Worm (Caenorhabditis elegans): ENCODE data around the gene F44F4.15.
"Not testable (repeated sequence)": the region's sequence is repeated elsewhere in the genome, so short reads cannot be mapped to it uniquely, and the experiment has no call there.

Gene F44F4.15

DNA sequence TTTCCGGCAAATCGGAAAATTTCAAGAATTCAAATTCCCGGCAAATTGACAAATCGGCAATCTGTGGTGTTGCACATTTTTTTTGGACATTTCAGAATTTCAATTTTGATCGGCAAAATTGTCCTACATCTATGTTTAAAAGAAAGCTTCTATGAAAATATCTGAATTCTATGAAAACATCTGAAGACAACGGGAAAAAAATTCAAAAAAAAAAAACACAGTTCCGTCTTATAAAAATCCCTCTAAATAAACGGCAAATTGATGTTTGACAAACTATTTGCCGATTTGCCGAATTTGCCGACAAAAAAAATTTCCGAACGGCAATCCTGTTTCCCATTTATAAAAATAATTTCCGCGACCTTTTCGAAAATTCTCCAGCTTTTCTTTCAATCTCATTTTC is at the start of gene F44F4.15:
F44F4.15 (plus strand) TSS at position 301 of the 400 bp plus-strand sequence.
- no peak for TF ChIP-seq unc-62 (GFP tag; optimal IDR thresholded peaks at IDR 0.05)

DNA sequence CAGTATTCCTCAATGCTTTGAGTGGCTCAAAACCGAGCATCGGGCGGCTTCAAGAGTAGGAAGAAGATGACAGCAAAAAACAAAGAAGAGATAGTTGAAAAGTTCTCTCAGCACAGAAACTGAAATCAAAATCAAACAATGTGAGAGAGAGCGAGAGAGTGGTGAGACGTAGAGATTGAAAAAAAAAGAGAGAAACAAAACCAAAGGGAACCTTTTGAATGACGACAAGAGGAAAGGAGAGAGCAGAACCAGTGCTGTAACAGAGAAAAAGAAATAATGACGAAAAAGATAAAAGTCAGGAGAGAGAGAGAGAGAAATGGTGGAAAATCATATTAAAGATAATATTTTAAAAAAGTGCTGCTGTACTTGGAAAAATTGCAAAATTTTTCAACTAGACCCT is 47.2 kb upstream of the F44F4.15 start:
- TF ChIP-seq unc-62 (GFP tag; optimal IDR thresholded peaks at IDR 0.05): no peak

DNA sequence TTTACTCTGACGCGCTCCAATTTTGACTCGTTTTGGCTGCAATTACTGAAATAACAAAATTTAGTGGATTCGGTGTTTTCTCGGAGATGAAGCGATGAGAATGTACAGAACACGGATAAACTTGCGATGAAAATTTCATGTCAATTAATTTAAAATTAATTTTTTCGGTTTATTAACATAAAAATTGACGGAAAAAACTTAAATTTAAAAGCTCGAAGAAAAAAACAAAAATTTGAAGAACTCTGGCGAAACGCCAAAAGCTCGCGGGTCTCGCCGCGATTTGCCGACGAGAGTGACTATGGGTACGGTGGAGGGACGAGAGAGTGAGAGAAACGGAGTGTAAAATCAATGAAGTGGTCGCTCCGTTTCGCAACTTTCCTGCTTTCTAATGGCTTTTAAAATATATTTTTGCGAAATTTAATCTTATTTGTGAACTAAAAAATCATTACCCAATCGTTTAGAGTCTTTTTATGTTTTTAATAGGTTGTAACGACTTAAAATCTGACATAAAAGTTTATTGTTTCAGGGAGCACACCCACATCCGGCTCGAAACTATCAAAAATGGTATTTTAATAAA is 45.7 kb upstream of the F44F4.15 start, which contains the start of the genes gmps-1 and cap-2:
gmps-1 (minus strand) TSS at position 51 of the 577 bp plus-strand sequence.
cap-2 (plus strand) TSS at position 527 of the 577 bp plus-strand sequence.
- no peak for TF ChIP-seq unc-62 (GFP tag; optimal IDR thresholded peaks at IDR 0.05)

DNA sequence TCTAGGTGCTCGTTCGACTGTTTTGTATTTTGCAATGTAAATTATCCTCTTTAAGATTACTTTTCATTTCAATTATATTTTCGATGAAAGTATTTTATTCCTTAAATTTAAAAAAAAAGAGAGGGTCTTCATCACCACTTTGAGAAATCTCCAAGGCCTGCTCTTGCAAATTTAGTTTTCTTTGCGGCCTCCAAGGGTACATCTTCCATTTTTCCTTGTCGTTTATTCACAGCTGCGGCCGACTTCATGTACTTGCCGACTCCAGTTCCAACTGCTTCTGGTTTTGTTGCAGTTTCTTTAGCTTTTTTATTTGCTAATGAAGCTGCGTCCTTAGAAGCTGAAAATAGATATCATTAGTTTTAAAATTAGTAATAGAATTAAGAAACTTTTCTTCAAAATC is 43.8 kb upstream of the F44F4.15 start:
- no peak for TF ChIP-seq unc-62 (GFP tag; optimal IDR thresholded peaks at IDR 0.05)

DNA sequence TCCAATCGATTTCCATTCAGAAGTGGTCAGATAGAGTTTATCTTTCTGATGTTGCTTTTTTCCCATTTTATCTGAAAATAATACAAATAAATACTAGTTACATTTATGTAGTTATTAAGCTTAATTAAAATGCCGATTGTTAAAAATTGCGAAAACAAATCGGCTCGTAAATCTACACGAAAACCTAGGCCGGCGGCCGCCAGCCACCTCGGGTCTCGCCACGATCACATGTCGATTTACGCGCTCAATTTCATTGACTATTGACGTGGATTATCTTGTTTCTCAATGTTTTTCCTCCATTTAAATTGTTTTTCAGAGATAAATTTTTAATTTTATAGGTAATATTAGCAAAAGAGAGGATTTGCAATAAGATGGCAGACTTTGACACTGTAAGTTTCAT is 41.9 kb upstream of the F44F4.15 start, which contains the start of the genes cyn-4 and copz-1:
cyn-4 (minus strand) TSS at position 71 of the 400 bp plus-strand sequence.
copz-1 (plus strand) TSS at position 339 of the 400 bp plus-strand sequence.
- TF ChIP-seq unc-62 (GFP tag; optimal IDR thresholded peaks at IDR 0.05): no peak

DNA sequence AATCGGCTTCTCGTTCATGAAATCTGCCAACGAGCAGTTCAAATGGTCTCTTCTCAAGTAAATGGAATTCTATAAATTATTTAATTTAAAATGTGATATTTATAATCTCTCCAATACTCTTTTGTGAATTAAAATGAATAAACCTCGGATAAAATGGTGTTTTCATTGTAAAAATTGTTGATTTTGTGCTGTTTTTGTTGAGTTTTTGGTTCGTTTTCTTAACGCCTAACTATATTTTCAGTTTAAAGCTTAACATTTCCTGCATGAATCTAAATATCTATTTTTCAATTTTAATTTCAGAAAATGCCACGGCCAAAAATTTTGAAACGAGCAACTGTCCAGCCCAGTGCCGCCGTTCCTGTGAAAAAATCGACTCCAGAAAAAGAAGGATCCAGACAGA is 40.8 kb upstream of the F44F4.15 start, which contains the start of gene orc-2:
orc-2 (plus strand) TSS at position 301 of the 400 bp plus-strand sequence.
- no peak for TF ChIP-seq unc-62 (GFP tag; optimal IDR thresholded peaks at IDR 0.05)

DNA sequence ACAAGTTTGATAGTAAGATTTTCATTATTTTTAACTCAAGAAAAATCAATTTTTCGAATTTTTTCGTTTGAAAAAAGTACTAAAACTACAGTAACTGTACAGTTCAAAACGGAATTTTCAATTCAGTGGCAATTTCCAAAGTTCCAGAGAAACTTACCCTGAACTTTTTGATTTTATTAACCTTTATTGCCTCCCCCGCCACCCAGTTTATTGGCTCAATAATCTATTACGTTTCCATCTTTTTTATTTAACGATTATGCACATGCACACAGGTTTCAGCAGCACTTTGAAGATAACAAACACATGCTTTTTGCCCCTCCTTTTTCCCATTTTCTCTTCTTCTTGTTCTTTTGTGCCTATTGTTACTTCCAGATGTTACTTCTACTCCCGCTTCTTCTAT is 33.8 kb upstream of the F44F4.15 start, which contains the start of gene lurp-1:
lurp-1 (plus strand) TSS at position 301 of the 400 bp plus-strand sequence.
- TF ChIP-seq unc-62 (GFP tag; optimal IDR thresholded peaks at IDR 0.05): no peak

DNA sequence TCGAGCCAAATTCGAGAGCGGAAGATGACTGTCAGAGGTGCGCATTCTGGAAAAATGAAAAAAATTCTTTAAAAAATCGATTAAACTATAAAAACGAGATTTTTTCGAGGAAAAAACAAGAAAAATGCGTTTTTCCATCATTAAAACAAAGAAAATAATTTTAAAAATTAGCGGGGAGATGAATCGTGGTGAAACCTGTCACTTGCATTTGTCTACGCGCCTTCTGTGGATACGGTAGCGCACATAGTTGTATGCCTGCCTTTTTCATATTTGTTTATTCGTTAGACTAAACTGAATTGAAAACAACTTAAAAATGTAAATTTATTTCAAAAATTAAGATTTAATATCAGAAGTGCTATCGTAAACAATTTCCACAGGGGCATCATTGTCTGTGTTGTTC is 30.1 kb upstream of the F44F4.15 start, which contains the start of gene egg-3:
egg-3 (minus strand) TSS at position 46 of the 400 bp plus-strand sequence.
- TF ChIP-seq unc-62 (GFP tag; optimal IDR thresholded peaks at IDR 0.05): no peak

DNA sequence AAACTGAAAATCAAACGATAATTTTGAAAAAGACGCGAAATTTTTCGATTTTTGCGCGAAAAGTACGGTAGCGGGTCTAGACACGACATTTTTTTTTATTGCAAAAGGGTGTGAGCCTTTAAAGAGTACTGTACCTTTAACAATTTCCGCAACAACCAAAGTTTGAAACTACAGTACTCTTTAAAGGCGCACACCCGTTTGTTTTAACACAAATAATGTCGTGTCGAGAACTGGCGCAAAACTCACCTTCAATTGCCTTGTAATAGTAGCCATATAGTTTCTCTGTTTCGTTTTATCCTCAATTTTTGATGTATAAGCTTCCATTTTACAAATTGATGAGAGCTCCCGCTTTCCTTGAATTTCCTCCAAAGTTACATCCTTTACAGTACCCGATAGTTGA is 29.2 kb upstream of the F44F4.15 start:
- TF ChIP-seq unc-62 (GFP tag; optimal IDR thresholded peaks at IDR 0.05): no peak

DNA sequence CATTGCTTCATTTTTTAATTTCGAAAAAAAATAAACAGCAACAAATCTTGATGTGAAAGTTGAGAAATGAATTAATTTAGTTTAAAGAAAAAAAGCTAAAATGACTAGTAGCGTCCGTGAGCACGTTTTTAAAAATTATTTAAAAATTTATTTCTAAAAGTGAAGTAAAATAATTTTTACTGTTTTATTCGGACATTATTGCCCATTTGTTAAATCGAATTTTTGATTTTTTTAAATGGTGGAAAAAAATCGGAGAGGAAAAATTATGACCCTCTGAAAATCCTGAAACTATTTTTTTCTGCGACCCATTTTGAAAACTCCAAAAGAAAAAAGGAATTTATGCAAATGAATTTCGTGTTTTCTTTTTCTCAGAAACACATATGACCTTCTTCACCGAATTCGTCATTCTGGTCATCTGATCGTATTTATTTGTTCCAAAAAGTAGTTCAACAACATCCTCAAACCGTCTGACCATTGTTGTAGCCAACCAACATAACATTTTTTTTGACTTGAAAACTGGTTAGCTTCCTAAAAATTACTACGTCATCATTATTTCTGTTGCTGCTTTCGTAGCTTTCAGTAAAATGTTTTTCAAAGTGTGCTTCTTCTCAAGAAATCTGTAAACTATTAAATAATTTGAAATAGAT is 28.5 kb upstream of the F44F4.15 start, which contains the start of gene F44F4.3:
F44F4.3 (minus strand) TSS at position 51 of the 647 bp plus-strand sequence.
- TF ChIP-seq unc-62 (GFP tag; optimal IDR thresholded peaks at IDR 0.05): no peak

DNA sequence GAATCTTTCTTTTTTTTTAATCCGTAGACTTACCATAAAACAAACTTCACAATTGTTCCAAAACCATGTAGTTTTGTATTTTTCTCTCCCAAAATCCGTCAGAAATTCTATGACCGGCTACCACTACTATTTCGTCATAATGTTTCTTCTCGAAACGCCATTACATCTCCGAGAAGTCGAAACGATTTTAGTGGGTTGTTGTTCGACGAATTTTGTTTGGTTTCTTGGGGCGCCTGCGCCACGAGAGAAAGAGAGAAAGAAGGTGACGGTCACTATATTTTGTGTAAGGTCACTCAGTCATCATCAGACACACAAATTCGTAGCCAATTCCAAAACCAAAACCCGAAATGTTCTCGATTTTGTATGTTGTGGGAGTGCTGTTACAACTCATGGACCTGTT is 27.4 kb upstream of the F44F4.15 start:
- no peak for TF ChIP-seq unc-62 (GFP tag; optimal IDR thresholded peaks at IDR 0.05)

DNA sequence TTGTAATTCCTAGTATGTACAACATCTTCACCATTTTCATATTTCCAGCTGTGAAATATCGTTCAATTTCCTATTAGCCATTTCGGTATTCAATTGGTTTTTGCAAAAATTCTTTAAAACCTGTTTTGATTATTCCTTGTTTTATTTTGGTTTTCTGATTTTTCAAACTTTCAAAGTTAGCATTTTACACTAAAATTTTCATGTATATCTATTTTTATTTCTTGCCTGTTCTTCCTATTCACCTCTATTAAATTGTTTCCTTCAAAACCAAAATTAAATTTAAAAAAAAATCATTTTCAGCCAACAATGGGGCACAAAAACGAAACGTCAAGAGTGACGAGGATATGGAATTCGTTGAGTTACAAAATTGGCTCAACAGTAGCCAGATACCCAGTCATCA is 25.5 kb upstream of the F44F4.15 start, which contains the start of gene ptr-8:
ptr-8 (plus strand) TSS at position 301 of the 400 bp plus-strand sequence.
- no peak for TF ChIP-seq unc-62 (GFP tag; optimal IDR thresholded peaks at IDR 0.05)

DNA sequence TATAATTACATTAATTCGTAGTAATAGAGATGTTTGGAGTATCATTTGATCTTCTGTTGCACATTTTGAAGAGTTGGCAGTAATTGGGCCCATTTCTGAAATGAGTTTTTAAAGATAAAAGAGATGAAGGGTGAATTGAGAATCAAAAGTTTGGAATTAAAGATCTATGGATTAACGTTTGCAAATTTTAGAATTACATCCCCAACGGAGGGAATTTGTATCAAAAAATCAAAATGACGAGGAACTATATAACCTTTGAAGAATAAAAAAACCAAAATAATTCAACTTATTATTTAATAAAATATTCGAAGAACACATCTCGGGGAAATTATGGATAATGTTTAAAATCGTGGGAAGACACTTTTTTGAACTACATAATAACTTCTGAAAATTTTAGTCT is 19.5 kb upstream of the F44F4.15 start, which contains the start of gene sra-10:
sra-10 (minus strand) TSS at position 101 of the 400 bp plus-strand sequence.
- no peak for TF ChIP-seq unc-62 (GFP tag; optimal IDR thresholded peaks at IDR 0.05)

DNA sequence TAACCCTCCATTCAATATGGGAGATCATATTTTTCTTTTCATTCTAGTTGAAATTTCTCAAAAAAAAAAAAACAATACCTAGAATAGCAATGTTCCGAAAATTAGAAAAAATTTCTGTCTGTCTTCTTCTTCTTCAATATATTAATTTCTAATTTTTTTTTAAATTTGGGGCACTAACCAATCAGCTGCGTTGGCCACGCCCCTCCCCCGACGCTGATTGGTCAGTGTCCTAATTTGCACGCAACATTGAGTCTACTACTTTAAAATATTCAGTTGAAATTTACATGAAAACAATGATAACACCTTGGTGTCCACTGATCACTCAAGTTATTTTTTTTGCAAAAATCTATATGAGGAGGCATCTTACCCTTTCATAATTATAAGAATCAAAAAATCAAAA is 18.5 kb upstream of the F44F4.15 start:
- TF ChIP-seq unc-62 (GFP tag; optimal IDR thresholded peaks at IDR 0.05): no peak

DNA sequence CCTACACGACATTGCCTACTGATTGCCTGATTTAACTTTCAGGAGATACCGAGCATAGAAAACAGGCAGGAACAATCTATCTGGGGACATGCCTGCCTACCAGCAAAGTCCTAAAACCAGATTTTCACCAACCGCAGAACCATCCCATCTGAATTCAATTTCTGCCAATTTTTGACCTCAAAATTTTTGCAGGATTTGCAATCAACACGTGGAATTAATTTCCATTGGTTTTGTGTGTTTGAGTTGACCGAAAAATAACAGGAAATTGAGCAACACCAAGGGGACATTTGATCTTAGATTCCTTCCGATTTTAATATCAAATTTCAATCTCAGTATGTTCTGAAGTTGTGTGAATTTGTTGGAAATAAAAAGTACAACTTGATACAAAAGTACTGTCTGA is 15.5 kb upstream of the F44F4.15 start:
- TF ChIP-seq unc-62 (GFP tag; optimal IDR thresholded peaks at IDR 0.05): no peak

DNA sequence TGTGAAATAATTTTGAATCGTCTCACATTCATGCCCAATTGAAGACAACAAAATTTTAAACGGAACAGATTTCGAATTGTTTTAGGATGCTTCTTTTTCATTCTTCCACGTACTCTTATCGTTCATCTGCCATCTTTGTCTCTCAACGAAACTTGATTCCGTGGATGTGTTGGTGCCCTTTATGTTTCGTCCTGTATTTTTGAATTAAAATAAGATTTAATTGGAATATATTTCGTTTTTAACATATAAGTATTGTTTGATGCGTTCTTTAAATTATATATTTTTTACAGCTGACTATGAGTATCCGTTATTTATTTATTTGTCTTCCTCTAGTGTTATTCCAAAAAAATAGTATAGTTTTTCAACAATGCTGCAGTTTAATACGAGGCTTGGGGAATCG is 12.4 kb upstream of the F44F4.15 start, which contains the start of gene gly-1:
gly-1 (minus strand) TSS at position 101 of the 400 bp plus-strand sequence.
- no peak for TF ChIP-seq unc-62 (GFP tag; optimal IDR thresholded peaks at IDR 0.05)

DNA sequence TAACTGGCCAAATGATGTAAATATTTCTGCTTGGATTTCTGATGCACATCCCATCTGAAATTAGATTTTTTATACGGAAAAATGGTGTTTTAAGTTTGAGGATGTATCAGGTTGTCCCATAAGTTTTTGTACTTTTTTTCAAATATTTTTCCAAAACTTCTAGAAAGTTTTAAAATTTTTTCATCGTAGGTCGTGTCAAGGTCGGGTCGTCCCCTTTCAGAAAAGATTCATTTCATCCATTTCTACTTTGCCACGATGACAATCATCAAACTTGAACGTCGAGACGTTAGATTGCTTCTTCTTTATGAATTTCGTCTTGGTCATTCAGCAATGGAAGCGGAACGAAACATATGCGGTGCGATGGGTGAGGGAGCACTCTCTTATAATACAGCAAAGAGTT is 10.1 kb upstream of the F44F4.15 start, which contains the start of gene sra-12:
sra-12 (minus strand) TSS at position 101 of the 400 bp plus-strand sequence.
- TF ChIP-seq unc-62 (GFP tag; optimal IDR thresholded peaks at IDR 0.05): not testable (repeated sequence)
